Fruit fly (Drosophila melanogaster): Measurements from ENCODE around the gene wkd.

DNA sequence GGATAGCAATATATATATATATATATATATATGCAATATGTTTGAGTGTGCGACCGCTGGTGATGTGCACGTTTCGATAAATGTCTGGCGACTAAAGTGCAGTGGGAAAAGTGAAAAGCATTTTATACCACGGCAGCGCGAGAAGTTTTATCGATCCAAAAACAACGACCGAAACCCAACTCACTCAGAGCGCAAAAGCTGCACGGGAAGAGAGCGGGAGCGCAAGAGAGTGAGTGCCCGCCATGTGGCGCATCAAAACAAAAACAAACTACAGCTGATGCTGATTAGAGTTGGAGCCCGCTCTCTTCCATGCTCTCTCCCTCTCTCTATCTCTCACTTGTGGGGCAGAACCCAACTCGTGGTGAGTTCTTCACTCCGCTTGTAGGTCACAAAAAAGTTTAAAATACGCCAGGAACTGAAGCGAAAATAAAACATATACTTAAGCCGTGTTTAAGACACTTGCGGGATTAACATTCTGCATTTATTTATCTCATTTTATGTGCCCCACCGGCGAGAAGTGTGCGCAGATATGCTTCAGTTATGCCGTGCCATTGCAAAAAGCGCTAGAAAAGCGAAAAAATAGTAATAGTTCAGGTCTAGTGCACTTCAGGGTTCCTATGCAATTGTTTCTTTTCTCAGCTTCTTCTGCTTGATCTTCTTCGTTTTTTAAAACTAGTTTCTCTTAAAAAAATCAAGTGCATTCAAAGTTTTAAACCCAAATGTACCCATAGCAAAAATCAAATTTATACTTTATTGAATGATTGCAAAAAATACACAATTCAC, 23.5 kb downstream of the wkd start:
- TF ChIP-seq h (optimal IDR thresholded peaks at IDR 0.05): no peak
- TF ChIP-seq Sin3A (optimal IDR thresholded peaks at IDR 0.05): no peak
- no peak for TF ChIP-seq Myc (optimal IDR thresholded peaks at IDR 0.05)
- no peak for TF ChIP-seq psq (optimal IDR thresholded peaks at IDR 0.05)
- no peak for TF ChIP-seq ttk (optimal IDR thresholded peaks at IDR 0.05)

Data from Kc167 (cell line).